Fruit fly (Drosophila melanogaster) whole organism, adult: ENCODE results near the gene SdhC.

Source experiments
- CG11617 ChIP-seq: fragments of 200-800 bp; sonication (Bioruptor generic); optimal IDR thresholded peaks from 2 replicates; lab custom pipeline; 2017; ENCODE audit warnings: mild to moderate bottlenecking, missing biosample characterization, missing genetic modification reagents, missing genetic modification characterization
- CG12768 ChIP-seq: fragments of 200-800 bp; sonication (Bioruptor generic); optimal IDR thresholded peaks from 2 replicates; lab custom pipeline; 2017; ENCODE audit warnings: missing biosample characterization, missing genetic modification characterization, mild to moderate bottlenecking, moderate library complexity, missing genetic modification reagents
- CG14711 ChIP-seq: fragments of 200-800 bp; sonication (Bioruptor generic); optimal IDR thresholded peaks from 2 replicates; lab custom pipeline; 2018; ENCODE audit warnings: missing biosample characterization, mild to moderate bottlenecking, missing genetic modification characterization, moderate library complexity
- CG1620 ChIP-seq: fragments of 200-800 bp; sonication (Bioruptor generic); optimal IDR thresholded peaks from 2 replicates; lab custom pipeline; 2016; ENCODE audit warnings: missing biosample characterization, missing genetic modification characterization
- CG33017 ChIP-seq: fragments of 200-800 bp; sonication (Bioruptor generic); optimal IDR thresholded peaks from 2 replicates; lab custom pipeline; 2018; ENCODE audit warnings: missing biosample characterization, mild to moderate bottlenecking, missing genetic modification characterization, moderate library complexity
- CG5204 ChIP-seq: fragments of 200-800 bp; sonication (Bioruptor generic); optimal IDR thresholded peaks from 2 replicates; lab custom pipeline; 2016; ENCODE audit warnings: missing biosample characterization, missing genetic modification characterization
- CG7045 ChIP-seq: fragments of 200-800 bp; sonication (Bioruptor generic); optimal IDR thresholded peaks from 2 replicates; lab custom pipeline; 2017; ENCODE audit warnings: missing biosample characterization, mild to moderate bottlenecking, missing genetic modification characterization
- CG7101 ChIP-seq: fragments of 200-800 bp; sonication (Bioruptor generic); optimal IDR thresholded peaks from 2 replicates; lab custom pipeline; 2018; ENCODE audit warnings: missing biosample characterization, mild to moderate bottlenecking, missing genetic modification characterization, moderate library complexity
- Clk ChIP-seq: fragments of 200-800 bp; sonication (Bioruptor generic); optimal IDR thresholded peaks from 2 replicates; lab custom pipeline; 2017; ENCODE audit warnings: missing biosample characterization, missing genetic modification characterization
- Crg-1 ChIP-seq: fragments of 200-800 bp; sonication (Bioruptor generic); optimal IDR thresholded peaks from 2 replicates; lab custom pipeline; 2016; ENCODE audit warnings: missing biosample characterization, missing genetic modification characterization
- Hr96 ChIP-seq: fragments of 200-800 bp; sonication (Bioruptor generic); optimal IDR thresholded peaks from 2 replicates; lab custom pipeline; 2016; ENCODE audit warnings: missing biosample characterization, missing genetic modification characterization
- Mnt ChIP-seq: fragments of 200-800 bp; sonication (Bioruptor generic); optimal IDR thresholded peaks from 2 replicates; lab custom pipeline; 2016; ENCODE audit warnings: missing biosample characterization, mild to moderate bottlenecking, missing genetic modification characterization
- bab1 ChIP-seq: fragments of 200-800 bp; sonication (Bioruptor generic); optimal IDR thresholded peaks from 3 replicates; lab custom pipeline; 2019; ENCODE audit warnings: missing biosample characterization, mild to moderate bottlenecking, missing genetic modification characterization, moderate library complexity
- cic ChIP-seq: fragments of 200-800 bp; sonication (Bioruptor generic); optimal IDR thresholded peaks from 2 replicates; lab custom pipeline; 2017; ENCODE audit warnings: missing biosample characterization, mild to moderate bottlenecking, missing genetic modification characterization, moderate library complexity
- cnc ChIP-seq, 2 experiments: fragments of >200 bp; optimal IDR thresholded peaks; 2 replicates each; lab custom pipeline; 2017
- kay ChIP-seq: fragments of 200-800 bp; sonication (Bioruptor generic); peaks from one replicate; lab custom pipeline; 2016; ENCODE audit warnings: missing biosample characterization, missing genetic modification characterization, borderline replicate concordance
- ovo ChIP-seq: fragments of 200-800 bp; sonication (Bioruptor generic); optimal IDR thresholded peaks from 2 replicates; lab custom pipeline; 2016; ENCODE audit warnings: missing biosample characterization, missing genetic modification characterization
- pad ChIP-seq: fragments of 200-800 bp; sonication (Bioruptor generic); optimal IDR thresholded peaks from 3 replicates; lab custom pipeline; 2017; ENCODE audit warnings: missing biosample characterization, missing genetic modification characterization, mild to moderate bottlenecking, moderate library complexity, missing genetic modification reagents
- tj ChIP-seq: fragments of 200-800 bp; sonication (Bioruptor generic); optimal IDR thresholded peaks from 3 replicates; lab custom pipeline; 2017; ENCODE audit warnings: missing biosample characterization, mild to moderate bottlenecking, missing genetic modification characterization, moderate library complexity
- toe ChIP-seq: fragments of 200-800 bp; sonication (Bioruptor generic); optimal IDR thresholded peaks from 2 replicates; lab custom pipeline; 2016; ENCODE audit warnings: missing biosample characterization, missing genetic modification characterization

SdhC gene

dm6 chr3R:11208766-11209331 lies 800 bp downstream of the SdhC start:
- TF ChIP-seq Crg-1 (no peak), CG33017 (tag; lab: Kevin White, UChicago) (no peak), CG7045 (GFP tag; lab: Kevin White, UChicago) (no peak), CG7101 (tag; lab: Kevin White, UChicago) (no peak), CG12768 (GFP tag; lab: Kevin White, UChicago) (no peak), CG5204 (GFP tag; lab: Kevin White, UChicago) (no peak), Mnt (peak; percentile 18), cic (GFP tag; lab: Kevin White, UChicago) (peak; percentile 44), CG14711 (no peak), bab1 (GFP tag; lab: Kevin White, UChicago) (peak; percentile 48), Hr96 (GFP tag; lab: Kevin White, UChicago) (no peak), Clk (GFP tag; lab: Kevin White, UChicago) (no peak)

dm6 chr3R:11200885-11201421 lies 8.7 kb downstream of the SdhC start:
- TF ChIP-seq CG11617 (GFP tag; lab: Kevin White, UChicago) (peak; percentile 42), tj (GFP tag; lab: Kevin White, UChicago) (no peak), CG12768 (GFP tag; lab: Kevin White, UChicago) (no peak), Crg-1 (no peak), CG33017 (tag; lab: Kevin White, UChicago) (peak; percentile 46), CG7101 (tag; lab: Kevin White, UChicago) (peak; percentile 50), CG14711 (no peak)

- TF ChIP-seq CG14711 = peak; percentile 56
- TF ChIP-seq tj (GFP tag; lab: Kevin White, UChicago) = no peak
- TF ChIP-seq CG12768 (GFP tag; lab: Kevin White, UChicago) = no peak
- TF ChIP-seq Hr96 (GFP tag; lab: Kevin White, UChicago) = no peak
- peak; percentile 30 for TF ChIP-seq cic (GFP tag; lab: Kevin White, UChicago)
- TF ChIP-seq ovo (GFP tag; lab: Kevin White, UChicago) = no peak
- TF ChIP-seq Mnt = peak; percentile 27
- TF ChIP-seq toe = no peak
- peak; percentile 2 for TF ChIP-seq CG7045 (GFP tag; lab: Kevin White, UChicago)
- TF ChIP-seq Clk (GFP tag; lab: Kevin White, UChicago) = no peak
- no peak for TF ChIP-seq CG5204 (GFP tag; lab: Kevin White, UChicago)
- no peak for TF ChIP-seq cnc (optimal IDR thresholded peaks at IDR 0.05; lab: Kevin White, UChicago)
- no peak for TF ChIP-seq CG11617 (GFP tag; lab: Kevin White, UChicago)
- peak; percentile 92 for TF ChIP-seq kay (GFP tag; lab: Kevin White, UChicago)
- no peak for TF ChIP-seq CG7101 (tag; lab: Kevin White, UChicago)
Observed at dm6 chr3R:11200042-11200884, 9.4 kb downstream of the SdhC start.

DNA sequence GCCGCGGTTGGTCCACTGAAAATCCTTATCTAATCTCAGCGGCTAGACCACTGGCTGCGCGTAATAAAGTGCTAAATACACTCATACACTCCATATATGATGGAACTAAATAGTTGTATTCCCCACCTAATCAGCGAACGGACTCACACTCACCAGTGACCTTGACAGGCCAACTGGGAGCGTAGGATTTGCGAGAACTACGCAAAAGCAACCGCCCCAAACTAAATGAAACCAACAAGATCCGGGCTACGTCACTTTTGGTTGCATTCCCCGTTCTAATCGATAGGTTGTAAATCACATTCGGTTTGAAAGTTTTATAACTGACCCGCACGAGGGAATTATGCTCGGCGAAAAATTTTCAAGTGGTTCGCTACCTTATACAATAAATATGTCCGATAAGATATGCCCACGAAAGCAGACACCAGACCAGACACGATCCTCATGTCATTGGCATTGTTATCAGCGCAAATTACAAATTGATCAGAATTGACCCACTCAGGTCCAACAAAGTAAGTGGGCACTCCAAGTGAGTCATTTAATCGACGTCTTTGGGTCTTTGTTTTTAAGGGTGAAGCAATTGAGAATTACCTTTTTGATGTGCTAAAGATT lies 10.3 kb downstream of the SdhC start:
- TF ChIP-seq cic (GFP tag; lab: Kevin White, UChicago) (peak; percentile 77), CG33017 (tag; lab: Kevin White, UChicago) (peak; percentile 23), kay (GFP tag; lab: Kevin White, UChicago) (peak; percentile 66), CG7045 (GFP tag; lab: Kevin White, UChicago) (peak; percentile 0), CG11617 (GFP tag; lab: Kevin White, UChicago) (no peak), pad (GFP tag; lab: Kevin White, UChicago) (no peak)

DNA sequence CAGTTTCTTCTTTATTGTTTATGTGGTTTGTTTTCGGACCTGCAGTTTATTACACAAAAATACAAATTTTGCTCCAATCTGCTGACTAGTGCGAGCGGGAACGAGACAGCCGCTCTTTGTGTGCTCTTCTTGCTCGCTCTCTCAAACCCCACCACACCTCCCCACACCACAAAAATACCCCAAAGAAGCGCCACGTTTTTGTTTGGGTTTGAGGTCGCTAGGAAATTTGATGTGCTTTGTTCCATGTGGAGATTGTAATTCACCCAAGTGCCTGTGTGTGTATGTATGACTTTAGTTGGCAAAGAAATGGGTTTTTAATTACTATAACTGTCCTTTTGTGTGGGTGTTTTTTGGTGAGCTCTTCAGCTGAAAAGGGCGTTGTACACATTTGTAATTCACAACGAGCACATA lies 11.6 kb downstream of the SdhC start:
- TF ChIP-seq Crg-1 = no peak
- TF ChIP-seq tj (GFP tag; lab: Kevin White, UChicago) = peak; percentile 81
- peak; percentile 50 for TF ChIP-seq pad (GFP tag; lab: Kevin White, UChicago)
- no peak for TF ChIP-seq CG5204 (GFP tag; lab: Kevin White, UChicago)
- TF ChIP-seq cnc (optimal IDR thresholded peaks at IDR 0.05; lab: Kevin White, UChicago) = no peak
- no peak for TF ChIP-seq ovo (GFP tag; lab: Kevin White, UChicago)
- no peak for TF ChIP-seq CG12768 (GFP tag; lab: Kevin White, UChicago)
- no peak for TF ChIP-seq Hr96 (GFP tag; lab: Kevin White, UChicago)
- TF ChIP-seq CG7045 (GFP tag; lab: Kevin White, UChicago) = peak; percentile 9
- TF ChIP-seq CG11617 (GFP tag; lab: Kevin White, UChicago) = no peak
- no peak for TF ChIP-seq CG1620
- peak; percentile 55 for TF ChIP-seq bab1 (GFP tag; lab: Kevin White, UChicago)
- no peak for TF ChIP-seq toe
- TF ChIP-seq Mnt = peak; percentile 95
- no peak for TF ChIP-seq CG14711
- TF ChIP-seq kay (GFP tag; lab: Kevin White, UChicago) = peak; percentile 68
- TF ChIP-seq cic (GFP tag; lab: Kevin White, UChicago) = peak; percentile 92
- TF ChIP-seq CG33017 (tag; lab: Kevin White, UChicago) = no peak
